Fruit fly (Drosophila melanogaster): ENCODE measurements around the gene CG43074.

DNA sequence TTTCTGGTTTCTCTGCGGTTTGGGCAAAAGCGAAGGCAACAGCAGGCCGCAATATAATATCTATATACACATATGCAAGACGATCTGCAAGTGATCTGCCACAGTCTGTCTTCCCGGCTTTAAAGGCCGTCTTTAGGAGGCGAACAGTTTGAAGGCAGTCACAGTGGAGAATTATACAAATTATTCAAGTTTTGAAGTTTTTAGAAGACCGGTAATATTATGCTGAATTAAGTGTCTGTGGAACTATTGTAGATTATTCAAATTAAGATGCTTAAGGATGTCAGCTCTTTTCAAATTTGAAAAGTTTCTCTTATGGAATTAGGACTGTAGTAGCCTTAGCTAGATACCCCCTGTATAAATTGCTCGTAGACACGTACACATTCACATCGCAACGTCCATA lies 44.3 kb downstream of the CG43074 start:
- no peak for TF ChIP-seq usp (GFP tag; optimal IDR thresholded peaks at IDR 0.05)
- no peak for TF ChIP-seq CG6765 (GFP tag; optimal IDR thresholded peaks at IDR 0.05)
- no peak for TF ChIP-seq ci (GFP tag; IDR thresholded peaks at IDR 0.05)
- TF ChIP-seq E2f1 (GFP tag; IDR thresholded peaks at IDR 0.05), result no peak
- TF ChIP-seq ftz-f1 (GFP tag; optimal IDR thresholded peaks at IDR 0.05), result no peak
- TF ChIP-seq CG6654 (GFP tag; optimal IDR thresholded peaks at IDR 0.05), result no peak
- TF ChIP-seq Med (GFP tag), result no peak
- TF ChIP-seq crp (GFP tag; optimal IDR thresholded peaks at IDR 0.05), result no peak
- TF ChIP-seq zfh1 (GFP tag; IDR thresholded peaks at IDR 0.05), result no peak
- no peak for TF ChIP-seq CG12391 (tag; optimal IDR thresholded peaks at IDR 0.05)
- no peak for TF ChIP-seq salm (tag; optimal IDR thresholded peaks at IDR 0.05)
- no peak for TF ChIP-seq Ets65A (GFP tag)
- TF ChIP-seq mld (GFP tag; IDR thresholded peaks at IDR 0.05; ENCODE audit: partially characterized antibody), result no peak
